Fruit fly (Drosophila melanogaster) whole organism, adult: ENCODE measurements around the gene Abcd1.

ENCODE experiments used
- CG11617 ChIP-seq: fragments of 200-800 bp; sonication (Bioruptor generic); optimal IDR thresholded peaks from 2 replicates; lab custom pipeline; 2017; ENCODE audit warnings: mild to moderate bottlenecking, missing biosample characterization, missing genetic modification reagents, missing genetic modification characterization
- CG1620 ChIP-seq: fragments of 200-800 bp; sonication (Bioruptor generic); optimal IDR thresholded peaks from 2 replicates; lab custom pipeline; 2016; ENCODE audit warnings: missing biosample characterization, missing genetic modification characterization
- CG5204 ChIP-seq: fragments of 200-800 bp; sonication (Bioruptor generic); optimal IDR thresholded peaks from 2 replicates; lab custom pipeline; 2016; ENCODE audit warnings: missing biosample characterization, missing genetic modification characterization
- Clk ChIP-seq: fragments of 200-800 bp; sonication (Bioruptor generic); optimal IDR thresholded peaks from 2 replicates; lab custom pipeline; 2017; ENCODE audit warnings: missing biosample characterization, missing genetic modification characterization
- Crg-1 ChIP-seq: fragments of 200-800 bp; sonication (Bioruptor generic); optimal IDR thresholded peaks from 2 replicates; lab custom pipeline; 2016; ENCODE audit warnings: missing biosample characterization, missing genetic modification characterization
- Hr96 ChIP-seq: fragments of 200-800 bp; sonication (Bioruptor generic); optimal IDR thresholded peaks from 2 replicates; lab custom pipeline; 2016; ENCODE audit warnings: missing biosample characterization, missing genetic modification characterization
- Mnt ChIP-seq: fragments of 200-800 bp; sonication (Bioruptor generic); optimal IDR thresholded peaks from 2 replicates; lab custom pipeline; 2016; ENCODE audit warnings: missing biosample characterization, mild to moderate bottlenecking, missing genetic modification characterization
- cnc ChIP-seq, 2 experiments: fragments of >200 bp; optimal IDR thresholded peaks; 2 replicates each; lab custom pipeline; 2017
- kay ChIP-seq: fragments of 200-800 bp; sonication (Bioruptor generic); peaks from one replicate; lab custom pipeline; 2016; ENCODE audit warnings: missing biosample characterization, missing genetic modification characterization, borderline replicate concordance
- ovo ChIP-seq: fragments of 200-800 bp; sonication (Bioruptor generic); optimal IDR thresholded peaks from 2 replicates; lab custom pipeline; 2016; ENCODE audit warnings: missing biosample characterization, missing genetic modification characterization
- pad ChIP-seq: fragments of 200-800 bp; sonication (Bioruptor generic); optimal IDR thresholded peaks from 3 replicates; lab custom pipeline; 2017; ENCODE audit warnings: missing biosample characterization, missing genetic modification characterization, mild to moderate bottlenecking, moderate library complexity, missing genetic modification reagents
- tj ChIP-seq: fragments of 200-800 bp; sonication (Bioruptor generic); optimal IDR thresholded peaks from 3 replicates; lab custom pipeline; 2017; ENCODE audit warnings: missing biosample characterization, mild to moderate bottlenecking, missing genetic modification characterization, moderate library complexity

DNA sequence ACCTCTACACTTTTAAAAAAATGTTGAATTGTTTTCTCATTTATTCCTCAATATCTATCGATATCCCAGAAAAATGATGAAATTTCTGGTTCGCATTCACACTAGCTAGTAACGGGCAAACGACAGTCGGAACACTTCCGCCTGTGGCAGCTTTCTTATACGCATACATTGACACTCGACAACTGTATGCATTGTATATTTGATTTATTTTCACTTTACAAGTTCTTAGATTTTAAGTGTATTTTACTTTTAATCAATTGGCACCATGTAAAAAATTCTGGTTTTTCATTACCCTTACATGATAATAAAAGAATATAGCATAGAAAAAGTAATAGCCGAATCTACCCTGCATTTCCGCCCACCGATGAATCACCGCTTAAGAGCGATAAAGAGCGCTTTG is 12.8 kb downstream of the Abcd1 start:
- TF ChIP-seq pad (GFP tag; lab: Kevin White, UChicago) (no peak), Crg-1 (GFP tag; lab: Kevin White, UChicago) (no peak), CG5204 (no peak), Hr96 (GFP tag; lab: Kevin White, UChicago) (no peak), Clk (GFP tag; lab: Kevin White, UChicago) (no peak), Mnt (GFP tag; lab: Kevin White, UChicago) (no peak), CG11617 (GFP tag; lab: Kevin White, UChicago) (no peak), tj (GFP tag; lab: Kevin White, UChicago) (no peak), kay (GFP tag; lab: Kevin White, UChicago) (no peak), CG1620 (GFP tag; lab: Kevin White, UChicago) (no peak), ovo (no peak), cnc (optimal IDR thresholded peaks at IDR 0.05; lab: Kevin White, UChicago) (no peak)
